Comparison of ENCODE assay signal across 3 fruit fly cellular contexts in genomic region chr3L:21536857-21537256, dm6.
TF ChIP-seq lines count a peak whose summit lies in the region.

Gene Rpn10 (plus strand): TSS chr3L:21537000.

TF ChIP-seq in whole organism, adult, 20 proteins besides CTCF, POLR2A, EP300 and RAD21 (continued from another document):
- TF ChIP-seq cic (GFP tag; optimal IDR thresholded peaks at IDR 0.05; lab: Kevin White, UChicago): no peak
- TF ChIP-seq tj (GFP tag; optimal IDR thresholded peaks at IDR 0.05; lab: Kevin White, UChicago): no peak

TF ChIP-seq in whole organism, embryonic, 481 proteins besides CTCF, POLR2A, EP300 and RAD21 (continued from another document and continues in another):
- TF ChIP-seq CG1529 (GFP tag; optimal IDR thresholded peaks at IDR 0.05; lab: Kevin White, UChicago) (no peak), Six4 (GFP tag; optimal IDR thresholded peaks at IDR 0.05; lab: Kevin White, UChicago) (no peak), D (optimal IDR thresholded peaks at IDR 0.05; lab: Kevin White, UChicago) (no peak), D (GFP tag; optimal IDR thresholded peaks at IDR 0.05; lab: Kevin White, UChicago) (no peak), Mes4 (GFP tag; optimal IDR thresholded peaks at IDR 0.05; lab: Kevin White, UChicago) (no peak), hb (GFP tag; IDR thresholded peaks at IDR 0.05; lab: Robert Waterston, UW; ENCODE audit: partially characterized antibody) (peak; percentile 98), pnt (GFP tag; optimal IDR thresholded peaks at IDR 0.05; lab: Kevin White, UChicago) (no peak), otp (GFP tag; IDR thresholded peaks at IDR 0.05; lab: Robert Waterston, UW) (no peak), CG4730 (GFP tag; IDR thresholded peaks at IDR 0.05; lab: Robert Waterston, UW) (no peak), D19A (tag; optimal IDR thresholded peaks at IDR 0.05; lab: Kevin White, UChicago) (peak; percentile 43), CG34376 (GFP tag; optimal IDR thresholded peaks at IDR 0.05; lab: Kevin White, UChicago) (no peak), z (GFP tag; IDR thresholded peaks at IDR 0.05; lab: Robert Waterston, UW) (no peak), CG7987 (GFP tag; optimal IDR thresholded peaks at IDR 0.05; lab: Kevin White, UChicago) (peak; percentile 2), mirr (GFP tag; optimal IDR thresholded peaks at IDR 0.05; lab: Kevin White, UChicago) (no peak), BtbVII (GFP tag; optimal IDR thresholded peaks at IDR 0.05; lab: Kevin White, UChicago) (no peak), CG11247 (GFP tag; IDR thresholded peaks at IDR 0.05; lab: Robert Waterston, UW) (no peak), sisA (GFP tag; IDR thresholded peaks at IDR 0.05; lab: Robert Waterston, UW) (no peak), CoRest (tag; optimal IDR thresholded peaks at IDR 0.05; lab: Kevin White, UChicago) (peak; percentile 67), Deaf1 (tag; optimal IDR thresholded peaks at IDR 0.05; lab: Kevin White, UChicago) (no peak), emc (GFP tag; optimal IDR thresholded peaks at IDR 0.05; lab: Kevin White, UChicago) (no peak), CG16815 (GFP tag; optimal IDR thresholded peaks at IDR 0.05; lab: Kevin White, UChicago) (no peak), PHDP (tag; optimal IDR thresholded peaks at IDR 0.05; lab: Kevin White, UChicago) (peak; percentile 22), gt (GFP tag; IDR thresholded peaks at IDR 0.05; lab: Robert Waterston, UW) (no peak), toy (GFP tag; IDR thresholded peaks at IDR 0.05; lab: Robert Waterston, UW) (no peak), CG10366 (GFP tag; IDR thresholded peaks at IDR 0.05; lab: Robert Waterston, UW) (no peak), Adf1 (GFP tag; IDR thresholded peaks at IDR 0.05; lab: Robert Waterston, UW) (no peak), kah (GFP tag; optimal IDR thresholded peaks at IDR 0.05; lab: Kevin White, UChicago) (no peak), vfl (GFP tag; optimal IDR thresholded peaks at IDR 0.05; lab: Kevin White, UChicago) (no peak), CG3065 (GFP tag; optimal IDR thresholded peaks at IDR 0.05; lab: Kevin White, UChicago) (no peak), CG7963 (GFP tag; IDR thresholded peaks at IDR 0.05; lab: Robert Waterston, UW; ENCODE audit: partially characterized antibody) (peak; percentile 93), Eip74EF (GFP tag; optimal IDR thresholded peaks at IDR 0.05; lab: Kevin White, UChicago) (no peak), CG12391 (tag; optimal IDR thresholded peaks at IDR 0.05; lab: Kevin White, UChicago) (peak; percentile 57), Dek (tag; optimal IDR thresholded peaks at IDR 0.05; lab: Kevin White, UChicago) (no peak), onecut (GFP tag; IDR thresholded peaks at IDR 0.05; lab: Robert Waterston, UW) (no peak), p53 (GFP tag; optimal IDR thresholded peaks at IDR 0.05; lab: Kevin White, UChicago) (peak; percentile 31), CG33557 (GFP tag; optimal IDR thresholded peaks at IDR 0.05; lab: Kevin White, UChicago) (no peak), pita (GFP tag; optimal IDR thresholded peaks at IDR 0.05; lab: Kevin White, UChicago) (no peak), CG4707 (GFP tag; optimal IDR thresholded peaks at IDR 0.05; lab: Kevin White, UChicago) (no peak), eve (GFP tag; optimal IDR thresholded peaks at IDR 0.05; lab: Kevin White, UChicago) (no peak), grn (GFP tag; optimal IDR thresholded peaks at IDR 0.05; lab: Kevin White, UChicago) (no peak), CG32767 (GFP tag; IDR thresholded peaks at IDR 0.05; lab: Robert Waterston, UW) (no peak), CG7372 (GFP tag; IDR thresholded peaks at IDR 0.05; lab: Robert Waterston, UW) (no peak), CG8944 (GFP tag; optimal IDR thresholded peaks at IDR 0.05; lab: Kevin White, UChicago) (peak; percentile 5), CG3407 (GFP tag; optimal IDR thresholded peaks at IDR 0.05; lab: Kevin White, UChicago) (no peak), nerfin-2 (GFP tag; IDR thresholded peaks at IDR 0.05; lab: Robert Waterston, UW; ENCODE audit: partially characterized antibody) (peak; percentile 90), cato (GFP tag; optimal IDR thresholded peaks at IDR 0.05; lab: Kevin White, UChicago; ENCODE audit: borderline replicate concordance) (no peak), CG7556 (GFP tag; optimal IDR thresholded peaks at IDR 0.05; lab: Kevin White, UChicago) (no peak), hbn (GFP tag; IDR thresholded peaks at IDR 0.05; lab: Robert Waterston, UW; ENCODE audit: partially characterized antibody) (peak; percentile 98), Abd-B (GFP tag; optimal IDR thresholded peaks at IDR 0.05; lab: Kevin White, UChicago) (no peak), org-1 (GFP tag; optimal IDR thresholded peaks at IDR 0.05; lab: Kevin White, UChicago) (no peak), ro (GFP tag; IDR thresholded peaks at IDR 0.05; lab: Robert Waterston, UW) (no peak), CG18011 (GFP tag; optimal IDR thresholded peaks at IDR 0.05; lab: Kevin White, UChicago) (no peak), caup (GFP tag; optimal IDR thresholded peaks at IDR 0.05; lab: Kevin White, UChicago; ENCODE audit: severe bottlenecking) (no peak), CG9876 (GFP tag; optimal IDR thresholded peaks at IDR 0.05; lab: Kevin White, UChicago) (no peak), Ssrp (tag; optimal IDR thresholded peaks at IDR 0.05; lab: Kevin White, UChicago) (no peak), lov (optimal IDR thresholded peaks at IDR 0.05; lab: Kevin White, UChicago) (no peak), lov (GFP tag; IDR thresholded peaks at IDR 0.05; lab: Robert Waterston, UW) (no peak), CG6765 (GFP tag; optimal IDR thresholded peaks at IDR 0.05; lab: Kevin White, UChicago) (no peak), mld (GFP tag; IDR thresholded peaks at IDR 0.05; lab: Robert Waterston, UW; ENCODE audit: partially characterized antibody) (peak; percentile 93), scrt (GFP tag; optimal IDR thresholded peaks at IDR 0.05; lab: Kevin White, UChicago) (no peak), row (GFP tag; IDR thresholded peaks at IDR 0.05; lab: Robert Waterston, UW) (peak; percentile 85), nom (GFP tag; optimal IDR thresholded peaks at IDR 0.05; lab: Kevin White, UChicago) (peak; percentile 8), gce (GFP tag; IDR thresholded peaks at IDR 0.05; lab: Robert Waterston, UW) (no peak; the same call in 2 of the 3 replicates), Sin3A (optimal IDR thresholded peaks at IDR 0.05; lab: Kevin White, UChicago) (peak; percentile 27), Usf (GFP tag; optimal IDR thresholded peaks at IDR 0.05; lab: Kevin White, UChicago) (no peak), lola (GFP tag; optimal IDR thresholded peaks at IDR 0.05; lab: Kevin White, UChicago) (peak in 1 of 3 experiments; percentile 13), CG10321 (GFP tag; IDR thresholded peaks at IDR 0.05; lab: Robert Waterston, UW) (no peak), gro (GFP tag; optimal IDR thresholded peaks at IDR 0.05; lab: Kevin White, UChicago) (peak; percentile 69)

TF ChIP-seq in whole organism, prepupa, 60 proteins besides CTCF, POLR2A, EP300 and RAD21 (continued from another document):
- TF ChIP-seq CG31627 (GFP tag; optimal IDR thresholded peaks at IDR 0.05; lab: Kevin White, UChicago): peak; percentile 40
- TF ChIP-seq CG10631 (GFP tag; optimal IDR thresholded peaks at IDR 0.05; lab: Kevin White, UChicago): no peak
- TF ChIP-seq Sox14 (GFP tag; optimal IDR thresholded peaks at IDR 0.05; lab: Kevin White, UChicago): no peak
- no peak for TF ChIP-seq CG8119 (GFP tag; IDR thresholded peaks at IDR 0.05; lab: Robert Waterston, UW)
- TF ChIP-seq CG3919 (GFP tag; optimal IDR thresholded peaks at IDR 0.05; lab: Kevin White, UChicago): no peak
- TF ChIP-seq lz (GFP tag; optimal IDR thresholded peaks at IDR 0.05; lab: Kevin White, UChicago): peak; percentile 31
- TF ChIP-seq Hr38 (GFP tag; optimal IDR thresholded peaks at IDR 0.05; lab: Kevin White, UChicago): no peak
- TF ChIP-seq CG32006 (GFP tag; optimal IDR thresholded peaks at IDR 0.05; lab: Kevin White, UChicago): no peak
- no peak for TF ChIP-seq CG6792 (GFP tag; optimal IDR thresholded peaks at IDR 0.05; lab: Kevin White, UChicago)
- peak; percentile 73 for TF ChIP-seq Eip78C (GFP tag; lab: Kevin White, UChicago)
